Fruit fly (Drosophila melanogaster) whole organism, pupa: ENCODE measurements around the gene Arp10.

Experiments used
- CG10348 ChIP-seq: fragments of 200-800 bp; sonication (Bioruptor generic); IDR thresholded peaks from 2 replicates; pipeline ENCODE4 v1.3.6; 2022; ENCODE audit warnings: missing biosample characterization, missing genetic modification characterization
- CG12605 ChIP-seq: fragments of 200-800 bp; sonication (Bioruptor generic); IDR thresholded peaks from 2 replicates; pipeline ENCODE4 v1.3.6; 2022; ENCODE audit warnings: missing biosample characterization, missing genetic modification characterization
- CG13204 ChIP-seq: fragments of 200-800 bp; sonication (Bioruptor generic); optimal IDR thresholded peaks from 2 replicates; lab custom pipeline; 2018; ENCODE audit warnings: missing biosample characterization, mild to moderate bottlenecking, missing genetic modification characterization, moderate library complexity
- CG14655 ChIP-seq: fragments of 200-800 bp; sonication (Bioruptor generic); optimal IDR thresholded peaks from 3 replicates; lab custom pipeline; 2017; ENCODE audit warnings: mild to moderate bottlenecking, missing biosample characterization, missing genetic modification reagents, missing genetic modification characterization
- CG15710 ChIP-seq: fragments of 200-800 bp; sonication (Bioruptor generic); optimal IDR thresholded peaks from 2 replicates; lab custom pipeline; 2018; ENCODE audit warnings: missing biosample characterization, mild to moderate bottlenecking, missing genetic modification characterization, moderate library complexity
- CG17806 ChIP-seq: fragments of 200-800 bp; sonication (Bioruptor generic); optimal IDR thresholded peaks from 2 replicates; lab custom pipeline; 2018; ENCODE audit warnings: missing biosample characterization, mild to moderate bottlenecking, missing genetic modification characterization, moderate library complexity
- CG32121 ChIP-seq: fragments of 200-800 bp; sonication (Bioruptor generic); IDR thresholded peaks from 2 replicates; pipeline ENCODE4 v1.3.6; 2022; ENCODE audit warnings: missing biosample characterization, missing genetic modification characterization
- CG34367 ChIP-seq: fragments of 200-800 bp; sonication (Bioruptor generic); optimal IDR thresholded peaks from 2 replicates; lab custom pipeline; 2018; ENCODE audit warnings: missing biosample characterization, mild to moderate bottlenecking, missing genetic modification characterization
- CG4496 ChIP-seq: fragments of 200-800 bp; sonication (Bioruptor generic); IDR thresholded peaks from 3 replicates; pipeline ENCODE4 v1.3.6; 2022; ENCODE audit warnings: missing biosample characterization, missing genetic modification characterization
- CG8159 ChIP-seq: fragments of 200-800 bp; sonication (Bioruptor generic); optimal IDR thresholded peaks from 3 replicates; lab custom pipeline; 2018; ENCODE audit warnings: missing biosample characterization, mild to moderate bottlenecking, missing genetic modification characterization, moderate library complexity
- CG8301 ChIP-seq: fragments of 200-800 bp; sonication (Bioruptor generic); optimal IDR thresholded peaks from 2 replicates; lab custom pipeline; 2018; ENCODE audit warnings: missing biosample characterization, mild to moderate bottlenecking, missing genetic modification characterization
- CG9948 ChIP-seq: fragments of 200-800 bp; sonication (Bioruptor generic); optimal IDR thresholded peaks from 2 replicates; lab custom pipeline; 2018; ENCODE audit warnings: missing biosample characterization, mild to moderate bottlenecking, missing genetic modification characterization, moderate library complexity
- D1 ChIP-seq: fragments of 200-800 bp; sonication (Bioruptor generic); optimal IDR thresholded peaks from 2 replicates; lab custom pipeline; 2018; ENCODE audit warnings: missing biosample characterization, mild to moderate bottlenecking, missing genetic modification characterization, moderate library complexity
- EcR ChIP-seq: fragments of 200-800 bp; sonication (Bioruptor generic); optimal IDR thresholded peaks from 3 replicates; lab custom pipeline; 2019; ENCODE audit warnings: missing biosample characterization, missing genetic modification characterization, mild to moderate bottlenecking, moderate library complexity, missing genetic modification reagents
- Ets98B ChIP-seq: fragments of 200-800 bp; sonication (Bioruptor generic); IDR thresholded peaks from 2 replicates; pipeline ENCODE4 v1.3.6; 2022; ENCODE audit warnings: missing biosample characterization, missing genetic modification characterization
- Pif1A ChIP-seq: fragments of 200-800 bp; sonication (Bioruptor generic); optimal IDR thresholded peaks from 3 replicates; lab custom pipeline; 2016; ENCODE audit warnings: missing biosample characterization, missing genetic modification characterization
- Pif1B ChIP-seq: fragments of 200-800 bp; sonication (Bioruptor generic); optimal IDR thresholded peaks from 3 replicates; lab custom pipeline; 2016; ENCODE audit warnings: missing biosample characterization, missing genetic modification characterization
- Snoo ChIP-seq: fragments of 200-800 bp; sonication (Bioruptor generic); optimal IDR thresholded peaks from 3 replicates; lab custom pipeline; 2017; ENCODE audit warnings: missing biosample characterization, mild to moderate bottlenecking, missing genetic modification characterization, inconsistent platforms
- fd96Ca ChIP-seq: fragments of 200-800 bp; sonication (Bioruptor generic); IDR thresholded peaks from 3 replicates; pipeline ENCODE4 v1.3.6; 2022; ENCODE audit warnings: missing biosample characterization, missing genetic modification characterization
- gl ChIP-seq: fragments of 200-800 bp; sonication (Bioruptor generic); optimal IDR thresholded peaks from 2 replicates; lab custom pipeline; 2018; ENCODE audit warnings: missing biosample characterization, mild to moderate bottlenecking, missing genetic modification characterization
- rn ChIP-seq: fragments of 200-800 bp; sonication (Bioruptor generic); IDR thresholded peaks from 2 replicates; pipeline ENCODE4 v1.3.6; 2022; ENCODE audit warnings: missing biosample characterization, missing genetic modification characterization

Arp10 gene

DNA sequence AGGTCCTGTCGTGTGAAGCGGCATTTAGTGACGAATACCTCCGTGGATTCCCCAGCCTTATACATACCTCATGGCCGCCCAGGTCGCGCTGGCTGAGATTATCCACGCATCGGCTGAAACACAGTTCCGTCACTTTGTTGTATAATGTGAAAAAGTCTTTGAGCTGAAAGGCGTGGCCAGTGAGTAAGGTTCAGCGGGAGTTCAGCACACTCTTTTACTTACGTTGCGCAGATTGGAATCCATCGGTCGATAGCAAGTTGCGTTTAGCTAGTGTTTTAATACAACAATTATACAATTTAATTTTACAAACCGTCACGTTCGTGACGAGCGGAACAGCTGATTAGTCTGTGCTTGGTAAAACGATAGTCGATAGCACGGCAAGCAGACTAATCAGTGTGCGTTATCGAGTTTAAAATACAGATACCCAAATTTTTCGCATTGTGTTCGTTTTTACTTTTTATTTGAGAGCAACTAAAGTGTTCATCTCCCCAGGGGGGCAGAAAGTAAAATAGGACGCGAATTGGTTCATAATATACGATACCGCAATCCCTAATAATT is 27.7 kb downstream of the Arp10 start, which contains the start of the genes Pstk and Tim9b:
Pstk (minus strand) TSS at position 355 of the 558 bp plus-strand sequence.
Tim9b (minus strand) TSS at position 355 of the 558 bp plus-strand sequence.
- TF ChIP-seq Snoo (tag; lab: Kevin White, UChicago) (no peak), CG12605 (GFP tag; lab: Robert Waterston, UW) (no peak), rn (GFP tag; lab: Robert Waterston, UW) (no peak), CG32121 (no peak), Pif1A (GFP tag; lab: Kevin White, UChicago) (no peak), CG9948 (tag; lab: Kevin White, UChicago) (no peak)

DNA sequence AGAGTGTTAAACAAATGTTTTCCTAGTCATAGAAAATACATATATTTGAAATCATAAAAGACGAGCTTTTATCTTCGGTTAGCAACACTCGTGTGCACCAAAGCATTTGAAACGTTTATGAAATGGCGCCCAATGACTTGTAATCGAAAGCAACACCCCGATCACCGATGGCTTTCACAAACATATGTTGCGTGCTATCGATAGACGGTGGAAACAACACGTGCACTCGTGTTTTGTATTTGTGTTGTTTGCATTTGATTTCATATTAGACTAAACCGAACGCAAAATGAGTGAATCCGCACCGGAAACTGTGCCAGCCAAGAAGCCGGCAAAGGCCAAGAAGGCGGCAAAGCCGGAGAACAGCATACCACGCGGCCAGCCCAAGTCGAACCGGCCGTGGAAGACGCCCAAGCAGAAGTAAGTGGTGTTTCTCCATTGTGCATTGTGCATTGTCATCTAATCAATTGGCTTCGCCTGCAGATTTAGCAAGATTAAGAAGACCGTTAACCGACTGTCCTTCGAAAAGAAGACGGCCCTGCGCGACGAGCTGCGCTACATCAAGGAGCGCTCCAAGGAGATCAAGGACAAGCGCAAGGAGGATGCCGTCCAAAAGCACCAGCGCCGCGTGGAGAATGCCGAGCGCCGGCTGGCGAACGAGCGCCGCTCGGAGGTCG is 29.8 kb downstream of the Arp10 start, which contains the start of gene CG14210:
CG14210 (plus strand) TSS at position 207 of the 674 bp plus-strand sequence.
- no peak for TF ChIP-seq CG13204 (GFP tag; lab: Kevin White, UChicago)
- TF ChIP-seq D1 (tag; lab: Kevin White, UChicago) = no peak
- no peak for TF ChIP-seq CG14655 (GFP tag; lab: Kevin White, UChicago)
- TF ChIP-seq Pif1B (GFP tag; lab: Kevin White, UChicago) = no peak
- TF ChIP-seq CG34367 = no peak
- no peak for TF ChIP-seq fd96Ca (GFP tag; lab: Robert Waterston, UW)
- no peak for TF ChIP-seq Pif1A (GFP tag; lab: Kevin White, UChicago)
- no peak for TF ChIP-seq CG12605 (GFP tag; lab: Robert Waterston, UW)

DNA sequence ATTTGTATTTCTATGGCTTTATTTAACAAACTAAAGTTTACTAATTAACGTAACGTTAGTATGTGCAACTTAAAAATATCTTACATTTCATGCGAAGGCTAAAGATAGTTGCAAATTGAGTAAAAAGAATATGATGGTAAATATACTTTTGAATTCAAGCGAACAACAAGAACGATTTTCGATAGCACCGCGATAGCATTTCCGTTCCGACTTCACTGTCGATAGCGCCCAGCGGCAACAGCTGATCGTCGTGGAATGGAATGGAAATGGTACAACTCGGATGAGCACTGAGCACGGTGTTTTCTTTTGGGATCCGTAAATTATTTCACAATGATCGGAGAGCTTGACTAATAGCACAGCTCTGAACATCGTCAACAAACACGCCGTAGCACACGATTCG is 32.5 kb downstream of the Arp10 start:
- TF ChIP-seq CG32121 (no peak), CG14655 (GFP tag; lab: Kevin White, UChicago) (no peak), CG34367 (peak; percentile 45), CG13204 (GFP tag; lab: Kevin White, UChicago) (no peak), CG9948 (tag; lab: Kevin White, UChicago) (no peak), Pif1A (GFP tag; lab: Kevin White, UChicago) (no peak), Pif1B (GFP tag; lab: Kevin White, UChicago) (no peak), CG10348 (no peak), CG12605 (GFP tag; lab: Robert Waterston, UW) (peak; percentile 57), Ets98B (GFP tag; lab: Robert Waterston, UW) (peak; percentile 10; the same call in 1 of the 2 replicates), D1 (tag; lab: Kevin White, UChicago) (no peak), Snoo (tag; lab: Kevin White, UChicago) (peak; percentile 60), CG15710 (tag; lab: Kevin White, UChicago) (no peak), EcR (GFP tag; lab: Kevin White, UChicago) (no peak), rn (GFP tag; lab: Robert Waterston, UW) (no peak), CG8301 (tag; lab: Kevin White, UChicago) (no peak), CG8159 (tag; lab: Kevin White, UChicago) (no peak), CG4496 (GFP tag; lab: Robert Waterston, UW) (peak; percentile 83), gl (tag; lab: Kevin White, UChicago) (peak; percentile 34)
- TF ChIP-seq, all 21 proteins: peak for 6

DNA sequence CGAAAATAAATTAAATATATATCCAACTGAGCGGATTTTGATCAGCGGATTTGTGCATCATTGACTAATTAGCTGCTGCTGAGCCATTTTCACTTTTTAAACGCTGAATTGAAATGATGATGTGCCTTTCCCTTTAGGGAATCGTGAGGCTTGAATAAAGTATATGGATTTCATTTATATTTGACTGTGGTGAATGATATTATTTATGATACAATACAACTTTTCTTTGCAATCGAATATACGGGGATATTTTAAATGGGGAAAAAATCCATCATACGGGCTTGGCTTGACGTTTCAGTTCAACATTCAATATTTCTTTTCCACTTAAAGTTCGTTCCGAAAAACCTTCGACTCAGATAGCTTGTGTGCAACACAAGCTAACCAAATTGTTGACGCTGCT is 34.8 kb downstream of the Arp10 start, which contains the start of the genes Shawn and Tyler:
Shawn (plus strand) TSS at position 301 of the 400 bp plus-strand sequence.
Tyler (plus strand) TSS at position 301 of the 400 bp plus-strand sequence.
- TF ChIP-seq CG4496 (GFP tag; lab: Robert Waterston, UW) (no peak), CG14655 (GFP tag; lab: Kevin White, UChicago) (no peak), CG9948 (tag; lab: Kevin White, UChicago) (no peak), fd96Ca (GFP tag; lab: Robert Waterston, UW) (no peak), CG34367 (no peak), CG13204 (GFP tag; lab: Kevin White, UChicago) (no peak), rn (GFP tag; lab: Robert Waterston, UW) (no peak), CG8159 (tag; lab: Kevin White, UChicago) (no peak)
- TF ChIP-seq, all 21 proteins: peak for 0

DNA sequence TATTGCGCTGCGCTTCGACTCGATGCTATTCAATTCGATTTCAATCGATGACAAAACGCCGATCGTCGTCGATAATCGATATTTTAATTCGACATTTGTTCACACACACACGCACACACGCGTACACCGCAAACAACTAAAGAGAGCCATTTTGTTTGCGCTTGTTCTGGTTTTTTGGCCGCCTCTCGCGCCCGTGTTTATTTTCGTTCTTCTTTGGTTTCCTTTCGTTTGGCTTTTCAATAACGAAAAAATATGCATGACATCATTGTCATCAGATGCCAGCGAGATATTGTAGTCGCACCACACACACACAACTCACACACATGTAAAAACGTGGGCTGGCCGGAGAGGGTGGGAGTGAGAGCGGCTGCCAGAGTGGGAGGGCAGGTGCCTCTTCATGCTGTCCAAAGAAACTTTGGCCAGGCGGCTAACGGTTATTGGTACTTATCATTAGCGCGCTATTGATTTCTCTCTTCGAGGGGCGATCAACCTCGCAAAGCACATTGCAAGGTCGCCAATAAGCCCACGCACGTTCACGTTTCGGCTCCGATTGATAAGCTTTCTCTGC is 37.9 kb downstream of the Arp10 start:
- TF ChIP-seq gl (tag; lab: Kevin White, UChicago) = no peak
- peak; percentile 51 for TF ChIP-seq EcR (GFP tag; lab: Kevin White, UChicago)

DNA sequence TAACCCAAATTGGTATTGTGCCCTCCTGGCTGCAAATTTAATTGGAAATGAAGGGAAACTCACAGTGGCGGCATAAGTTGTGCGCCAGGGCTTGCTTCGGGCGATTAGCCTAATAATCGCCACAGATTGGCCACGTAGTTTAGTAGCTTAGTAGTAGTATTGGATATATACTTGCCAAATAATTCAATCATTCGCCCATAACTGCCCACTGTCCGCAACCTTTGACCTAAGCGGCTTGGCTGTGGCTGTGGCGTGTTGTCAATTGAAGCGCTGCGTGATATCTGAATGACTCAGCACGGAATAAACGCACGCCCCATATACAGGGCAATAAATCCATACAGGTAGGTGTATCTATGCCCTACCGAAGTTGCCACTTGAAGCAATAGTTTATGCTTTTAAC is 39.0 kb downstream of the Arp10 start:
- TF ChIP-seq Pif1A (GFP tag; lab: Kevin White, UChicago) = no peak
- no peak for TF ChIP-seq CG15710 (tag; lab: Kevin White, UChicago)
- TF ChIP-seq CG10348 = no peak
- no peak for TF ChIP-seq Snoo (tag; lab: Kevin White, UChicago)
- TF ChIP-seq CG17806 (tag; lab: Kevin White, UChicago) = no peak
- TF ChIP-seq Pif1B (GFP tag; lab: Kevin White, UChicago) = no peak
- TF ChIP-seq gl (tag; lab: Kevin White, UChicago) = no peak
- TF ChIP-seq CG34367 = no peak
- no peak for TF ChIP-seq CG8301 (tag; lab: Kevin White, UChicago)
- no peak for TF ChIP-seq CG4496 (GFP tag; lab: Robert Waterston, UW)
- TF ChIP-seq rn (GFP tag; lab: Robert Waterston, UW) = no peak
- TF ChIP-seq Ets98B (GFP tag; lab: Robert Waterston, UW) = no peak
- no peak for TF ChIP-seq CG13204 (GFP tag; lab: Kevin White, UChicago)
- TF ChIP-seq fd96Ca (GFP tag; lab: Robert Waterston, UW) = no peak
- no peak for TF ChIP-seq CG8159 (tag; lab: Kevin White, UChicago)
- no peak for TF ChIP-seq CG14655 (GFP tag; lab: Kevin White, UChicago)
